Worm (Caenorhabditis elegans): ENCODE results near the gene pals-28.

ce11 chrIII:4359208-4359607 lies 25.4 kb upstream of the pals-28 start:
- TF ChIP-seq hmg-1.2 (GFP tag; IDR thresholded peaks at IDR 0.05) (no peak), xnd-1 (tag; optimal IDR thresholded peaks at IDR 0.05) (no peak), ama-1 (optimal IDR thresholded peaks at IDR 0.05) (no peak), ama-1 (GFP tag; optimal IDR thresholded peaks at IDR 0.05) (no peak), ztf-28 (GFP tag; IDR thresholded peaks at IDR 0.05) (no peak), rec-8 (tag; optimal IDR thresholded peaks at IDR 0.05) (no peak), sea-2 (GFP tag; IDR thresholded peaks at IDR 0.05) (no peak), ztf-6 (GFP tag; IDR thresholded peaks at IDR 0.05) (no peak), ets-4 (GFP tag; optimal IDR thresholded peaks at IDR 0.05) (no peak), nhr-90 (tag; optimal IDR thresholded peaks at IDR 0.05) (no peak), K12H6.12 (tag; optimal IDR thresholded peaks at IDR 0.05) (no peak), dpl-1 (GFP tag; optimal IDR thresholded peaks at IDR 0.05) (no peak), F57A8.1 (GFP tag; optimal IDR thresholded peaks at IDR 0.05) (no peak)
